Fruit fly (Drosophila melanogaster): Measurements from ENCODE around the gene CG33301.

CG33301 gene

DNA sequence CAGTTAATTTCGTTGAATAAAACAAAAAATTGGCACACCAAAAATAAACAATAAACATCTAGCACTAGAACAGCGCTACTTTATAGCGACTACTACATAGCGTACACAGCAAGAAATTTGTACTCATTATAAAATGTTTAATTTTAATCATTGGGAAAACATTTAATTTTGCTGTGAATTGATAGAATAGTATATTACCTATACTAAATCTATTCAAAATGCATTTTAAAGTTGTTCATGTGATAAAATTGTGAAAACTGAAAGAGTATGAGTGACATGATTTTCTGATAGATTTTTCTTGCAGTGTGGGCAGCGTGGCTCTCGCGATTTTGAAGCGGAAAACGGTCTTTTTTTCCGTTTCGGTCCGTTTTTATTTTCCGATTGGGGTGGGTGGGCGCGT lies 11.9 kb downstream of the CG33301 start (continued):
- TF ChIP-seq CG15696 (tag; optimal IDR thresholded peaks at IDR 0.05) (peak; percentile 0), CG6689 (GFP tag; IDR thresholded peaks at IDR 0.05) (peak; percentile 42; the same call in 1 of the 2 replicates), Xbp1 (GFP tag; optimal IDR thresholded peaks at IDR 0.05) (peak; percentile 24), dpn (GFP tag; optimal IDR thresholded peaks at IDR 0.05) (peak; percentile 9 to 28), Hr51 (GFP tag; optimal IDR thresholded peaks at IDR 0.05) (peak in 1 of 2 experiments; percentile 70), D19B (GFP tag; optimal IDR thresholded peaks at IDR 0.05) (no peak), Hsf (GFP tag; optimal IDR thresholded peaks at IDR 0.05) (peak; percentile 8), Rfx (GFP tag; IDR thresholded peaks at IDR 0.05) (peak; percentile 39; the same call in 1 of the 2 replicates), emc (GFP tag; optimal IDR thresholded peaks at IDR 0.05) (peak; percentile 6), CG10366 (GFP tag; IDR thresholded peaks at IDR 0.05) (peak; percentile 29; the same call in 1 of the 2 replicates), CG18011 (GFP tag; optimal IDR thresholded peaks at IDR 0.05) (no peak), CG9817 (tag; optimal IDR thresholded peaks at IDR 0.05) (peak; percentile 24), chn (GFP tag; optimal IDR thresholded peaks at IDR 0.05) (no peak), sens (GFP tag) (peak; percentile 64), gro (GFP tag; optimal IDR thresholded peaks at IDR 0.05) (no peak), ftz-f1 (GFP tag; optimal IDR thresholded peaks at IDR 0.05) (no peak), row (GFP tag; IDR thresholded peaks at IDR 0.05) (peak; percentile 73), CG32772 (GFP tag; IDR thresholded peaks at IDR 0.05) (0 out of 2 replicates have a peak, but pooled peaks have one; percentile 7), Ssrp (tag; optimal IDR thresholded peaks at IDR 0.05) (peak; percentile 13), mam (GFP tag; optimal IDR thresholded peaks at IDR 0.05) (peak; percentile 16), CG9215 (GFP tag; IDR thresholded peaks at IDR 0.05) (peak; percentile 37; the same call in 1 of the 2 replicates), Oli (tag; optimal IDR thresholded peaks at IDR 0.05) (peak; percentile 40), hth (optimal IDR thresholded peaks at IDR 0.05) (no peak), CG14441 (GFP tag; IDR thresholded peaks at IDR 0.05) (peak; percentile 55; the same call in 1 of the 2 replicates), pan (optimal IDR thresholded peaks at IDR 0.05) (no peak), pan (GFP tag; optimal IDR thresholded peaks at IDR 0.05 in 1 of 2, IDR thresholded peaks at IDR 0.05 in 1 of 2) (peak in 1 of 2 experiments; percentile 55), CG30403 (GFP tag; optimal IDR thresholded peaks at IDR 0.05) (peak; percentile 40), tio (GFP tag; optimal IDR thresholded peaks at IDR 0.05) (peak; percentile 34), dysf (GFP tag; IDR thresholded peaks at IDR 0.05) (peak; percentile 63; the same call in 2 of the 3 replicates), prd (optimal IDR thresholded peaks at IDR 0.05) (no peak), prd (GFP tag; IDR thresholded peaks at IDR 0.05) (peak; percentile 51; the same call in 2 of the 3 replicates), sim (GFP tag; IDR thresholded peaks at IDR 0.05) (no peak), CG9932 (GFP tag; IDR thresholded peaks at IDR 0.05) (peak; percentile 50), CG13624 (GFP tag; optimal IDR thresholded peaks at IDR 0.05) (peak; percentile 31), Sox102F (GFP tag; optimal IDR thresholded peaks at IDR 0.05) (peak; percentile 52), Ets65A (GFP tag) (peak; percentile 19), E2f1 (GFP tag; IDR thresholded peaks at IDR 0.05) (0 out of 2 replicates have a peak, but pooled peaks have one; percentile 13), CG12155 (GFP tag; optimal IDR thresholded peaks at IDR 0.05) (peak; percentile 14), Gug (GFP tag; IDR thresholded peaks at IDR 0.05) (0 out of 4 replicates have a peak, but pooled peaks have one; percentile 5), bab2 (GFP tag; optimal IDR thresholded peaks at IDR 0.05) (no peak), Dip2 (GFP tag; IDR thresholded peaks at IDR 0.05) (no peak), fd96Cb (tag; optimal IDR thresholded peaks at IDR 0.05) (peak; percentile 18), inv (GFP tag; IDR thresholded peaks at IDR 0.05; ENCODE audit: partially characterized antibody) (no peak), phol (tag; optimal IDR thresholded peaks at IDR 0.05) (peak; percentile 46), dmrt99B (tag; optimal IDR thresholded peaks at IDR 0.05) (peak; percentile 55), lmd (GFP tag; IDR thresholded peaks at IDR 0.05) (peak; percentile 28; the same call in 1 of the 2 replicates), CG9727 (GFP tag; optimal IDR thresholded peaks at IDR 0.05) (peak; percentile 14), Aef1 (GFP tag; IDR thresholded peaks at IDR 0.05) (0 out of 3 replicates have a peak, but pooled peaks have one; percentile 20), Meics (GFP tag; optimal IDR thresholded peaks at IDR 0.05) (peak; percentile 56), z (GFP tag; IDR thresholded peaks at IDR 0.05) (no peak), CG7556 (GFP tag; optimal IDR thresholded peaks at IDR 0.05) (peak; percentile 51), sob (GFP tag; IDR thresholded peaks at IDR 0.05) (0 out of 2 replicates have a peak, but pooled peaks have one; percentile 18)

Measured in whole organism, embryonic.